Worm (Caenorhabditis elegans) whole organism, mixed stage, embryonic: ENCODE results near the gene K11G12.6.

Source experiments
- blmp-1 ChIP-seq: fragments of 150-350 bp; optimal IDR thresholded peaks from 2 replicates; lab custom pipeline; 2014; ENCODE audit warnings: missing biosample characterization, missing genetic modification characterization
- ceh-39 ChIP-seq: fragments of 150-350 bp; optimal IDR thresholded peaks from 2 replicates; lab custom pipeline; 2014; ENCODE audit warnings: missing biosample characterization, missing genetic modification characterization
- ceh-83 ChIP-seq: fragments of 200-800 bp; sonication (Bioruptor generic); optimal IDR thresholded peaks from 2 replicates; lab custom pipeline; 2018; ENCODE audit warnings: mild to moderate bottlenecking, missing genetic modification characterization, missing compliant biosample characterization
- ces-1 ChIP-seq: fragments of 150-350 bp; optimal IDR thresholded peaks from 2 replicates; lab custom pipeline; 2014; ENCODE audit warnings: missing biosample characterization, missing genetic modification reagents, missing genetic modification characterization
- elt-3 ChIP-seq: fragments of 150-350 bp; optimal IDR thresholded peaks from 2 replicates; lab custom pipeline; 2014; ENCODE audit warnings: missing biosample characterization, missing genetic modification characterization
- lin-32 ChIP-seq: fragments of 200-800 bp; sonication (Bioruptor generic); optimal IDR thresholded peaks from 2 replicates; lab custom pipeline; 2018; ENCODE audit warnings: mild to moderate bottlenecking, missing genetic modification characterization, missing compliant biosample characterization
- nhr-12 ChIP-seq: fragments of 150-350 bp; optimal IDR thresholded peaks from 2 replicates; lab custom pipeline; 2014; ENCODE audit warnings: missing biosample characterization, missing genetic modification characterization
- pha-4 ChIP-seq: fragments of 150-350 bp; optimal IDR thresholded peaks from 2 replicates; lab custom pipeline; 2018; ENCODE audit warnings: missing biosample characterization, missing genetic modification reagents, missing genetic modification characterization
- unc-39 ChIP-seq: fragments of 150-350 bp; optimal IDR thresholded peaks from 2 replicates; lab custom pipeline; 2014; ENCODE audit warnings: missing biosample characterization, missing genetic modification characterization
- unc-62 ChIP-seq: fragments of 150-350 bp; optimal IDR thresholded peaks from 2 replicates; lab custom pipeline; 2014; ENCODE audit warnings: missing biosample characterization, missing genetic modification reagents, missing genetic modification characterization
- zip-8 ChIP-seq: fragments of 150-350 bp; optimal IDR thresholded peaks from 2 replicates; lab custom pipeline; 2014; ENCODE audit warnings: missing biosample characterization, missing genetic modification characterization
- ztf-11 ChIP-seq: fragments of 150-350 bp; optimal IDR thresholded peaks from 2 replicates; lab custom pipeline; 2014; ENCODE audit warnings: missing biosample characterization, missing genetic modification characterization

DNA sequence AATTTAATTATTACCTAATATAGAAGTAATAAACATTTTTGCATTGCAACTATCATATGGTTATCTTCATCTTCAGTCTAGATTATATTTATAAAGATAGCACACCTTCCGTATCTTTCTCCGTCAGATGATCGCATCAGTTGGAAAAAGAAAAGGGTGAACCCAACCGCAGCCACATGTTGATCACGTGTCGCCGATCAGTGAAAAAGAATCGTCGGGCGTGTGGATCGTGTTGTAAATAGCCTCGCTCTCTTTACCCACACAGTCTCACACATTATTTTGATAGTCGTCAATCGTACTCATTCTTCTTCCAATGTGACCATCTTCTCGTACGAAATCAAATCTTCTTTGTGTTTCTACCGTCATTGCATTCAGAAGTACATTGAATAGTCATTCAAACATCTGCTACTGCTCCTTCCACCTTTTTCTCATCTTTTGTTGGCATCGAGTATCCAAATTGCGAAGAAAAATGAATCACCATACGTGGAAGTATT, 14.4 kb upstream of the K11G12.6 start:
- TF ChIP-seq pha-4, result peak; percentile 42
- no peak for TF ChIP-seq ztf-11 (tag; lab: Kevin White, UChicago)
- TF ChIP-seq unc-62 (GFP tag; lab: Kevin White, UChicago), result peak; percentile 82
- TF ChIP-seq ceh-39, result no peak
- peak; percentile 89 for TF ChIP-seq elt-3 (tag; lab: Kevin White, UChicago)
- no peak for TF ChIP-seq nhr-12
- no peak for TF ChIP-seq ces-1
- no peak for TF ChIP-seq unc-39 (tag; lab: Kevin White, UChicago)
- TF ChIP-seq blmp-1, result no peak
- TF ChIP-seq lin-32, result no peak
- peak; percentile 23 for TF ChIP-seq ceh-83 (GFP tag; lab: Kevin White, UChicago)
- TF ChIP-seq zip-8 (tag; lab: Kevin White, UChicago), result no peak
